Fruit fly (Drosophila melanogaster): ENCODE measurements around the gene tHMG1.

tHMG1 gene

dm6 chr3R:22528264-22529158 lies 36.9 kb downstream of the tHMG1 start, which contains the start of gene CG5346 (continued):
- TF ChIP-seq spab (GFP tag; optimal IDR thresholded peaks at IDR 0.05) = no peak
- no peak for TF ChIP-seq OdsH (GFP tag; optimal IDR thresholded peaks at IDR 0.05)
- TF ChIP-seq CG8319 (GFP tag; optimal IDR thresholded peaks at IDR 0.05) = no peak
- no peak for TF ChIP-seq CG9139 (GFP tag; optimal IDR thresholded peaks at IDR 0.05)
- TF ChIP-seq CG6276 (GFP tag; optimal IDR thresholded peaks at IDR 0.05) = peak; percentile 43
- no peak for TF ChIP-seq fkh (GFP tag; optimal IDR thresholded peaks at IDR 0.05)
- TF ChIP-seq salr (GFP tag; optimal IDR thresholded peaks at IDR 0.05) = no peak
- TF ChIP-seq CG34406 (GFP tag; optimal IDR thresholded peaks at IDR 0.05) = peak; percentile 1
- no peak for TF ChIP-seq Sox15 (GFP tag; optimal IDR thresholded peaks at IDR 0.05)
- TF ChIP-seq eg (GFP tag; IDR thresholded peaks at IDR 0.05) = peak; percentile 51; the same call in 2 of the 3 replicates
- no peak for TF ChIP-seq fd85E (GFP tag; optimal IDR thresholded peaks at IDR 0.05)
- no peak for TF ChIP-seq Smox (GFP tag; optimal IDR thresholded peaks at IDR 0.05)
- TF ChIP-seq Blimp-1 (GFP tag; optimal IDR thresholded peaks at IDR 0.05) = peak; percentile 27
- TF ChIP-seq Lpt (GFP tag; optimal IDR thresholded peaks at IDR 0.05) = no peak

DNA sequence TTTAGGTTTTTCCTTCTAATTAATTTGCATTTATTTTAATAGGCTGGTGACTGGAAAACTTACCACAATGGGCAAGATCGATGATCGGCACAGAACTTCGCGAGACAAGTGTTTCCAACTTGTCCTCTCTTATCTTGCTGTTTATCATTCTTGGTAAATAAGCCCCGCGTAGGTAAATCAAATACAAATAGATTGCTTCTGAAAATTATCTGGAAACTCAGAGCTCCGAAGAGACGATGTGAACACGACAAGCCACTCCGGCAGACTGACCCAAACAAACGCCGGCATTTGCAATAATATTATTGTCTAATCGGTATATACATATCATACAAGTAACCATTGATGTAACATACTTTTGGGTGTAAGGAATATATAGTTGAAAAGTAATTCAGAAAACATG lies 38.7 kb downstream of the tHMG1 start, which contains the start of gene CG33099:
Gene CG33099, minus strand, starts transcription at position 268 of the 400 bp plus-strand sequence.
- TF ChIP-seq OdsH (GFP tag; optimal IDR thresholded peaks at IDR 0.05) (peak; percentile 20), fkh (GFP tag; optimal IDR thresholded peaks at IDR 0.05) (peak; percentile 97), vri (GFP tag; optimal IDR thresholded peaks at IDR 0.05) (peak; percentile 82), Met (GFP tag; optimal IDR thresholded peaks at IDR 0.05) (peak; percentile 14), CG15336 (GFP tag; IDR thresholded peaks at IDR 0.05) (0 out of 2 replicates have a peak, but pooled peaks have one; percentile 8), ss (GFP tag; optimal IDR thresholded peaks at IDR 0.05) (peak in 1 of 2 experiments; percentile 26), CG1621 (tag; optimal IDR thresholded peaks at IDR 0.05) (no peak), CG6792 (GFP tag; optimal IDR thresholded peaks at IDR 0.05) (peak; percentile 0), Gug (GFP tag; IDR thresholded peaks at IDR 0.05) (peak; percentile 25; the same call in 1 of the 2 replicates), Eip78C (GFP tag) (peak; percentile 80), CG8319 (GFP tag; optimal IDR thresholded peaks at IDR 0.05) (no peak), Ets96B (tag; optimal IDR thresholded peaks at IDR 0.05) (no peak), CG10669 (GFP tag; optimal IDR thresholded peaks at IDR 0.05) (peak; percentile 19), CG6854 (GFP tag; optimal IDR thresholded peaks at IDR 0.05) (peak; percentile 4), CG11902 (GFP tag; optimal IDR thresholded peaks at IDR 0.05) (no peak), esn (GFP tag; optimal IDR thresholded peaks at IDR 0.05) (peak; percentile 12), Sox14 (GFP tag; optimal IDR thresholded peaks at IDR 0.05) (peak; percentile 10), lz (GFP tag; optimal IDR thresholded peaks at IDR 0.05) (no peak), CG3919 (GFP tag; optimal IDR thresholded peaks at IDR 0.05) (peak; percentile 32), pdm3 (GFP tag; optimal IDR thresholded peaks at IDR 0.05) (peak; percentile 8), CG8632 (GFP tag; optimal IDR thresholded peaks at IDR 0.05) (no peak), Hr38 (GFP tag; optimal IDR thresholded peaks at IDR 0.05) (no peak), acj6 (GFP tag; optimal IDR thresholded peaks at IDR 0.05) (peak; percentile 0), CG6163 (GFP tag; IDR thresholded peaks at IDR 0.05) (peak; percentile 55), CG7368 (GFP tag; optimal IDR thresholded peaks at IDR 0.05) (peak; percentile 6), eg (GFP tag; IDR thresholded peaks at IDR 0.05) (peak; percentile 19; the same call in 2 of the 3 replicates), net (GFP tag; optimal IDR thresholded peaks at IDR 0.05) (peak; percentile 3)

dm6 chr3R:22531801-22532200 lies 40.2 kb downstream of the tHMG1 start, which contains the start of gene CG33093:
Gene CG33093 (minus strand): TSS chr3R:22531922.
- TF ChIP-seq Sox14 (GFP tag; optimal IDR thresholded peaks at IDR 0.05) = peak; percentile 59
- TF ChIP-seq Hr39 (GFP tag; optimal IDR thresholded peaks at IDR 0.05) = no peak
- peak; percentile 45 for TF ChIP-seq svp (GFP tag)
- TF ChIP-seq Eip78C (GFP tag) = peak; percentile 47
